Worm (Caenorhabditis elegans): ENCODE results near the gene mgrn-1.

Gene mgrn-1

DNA sequence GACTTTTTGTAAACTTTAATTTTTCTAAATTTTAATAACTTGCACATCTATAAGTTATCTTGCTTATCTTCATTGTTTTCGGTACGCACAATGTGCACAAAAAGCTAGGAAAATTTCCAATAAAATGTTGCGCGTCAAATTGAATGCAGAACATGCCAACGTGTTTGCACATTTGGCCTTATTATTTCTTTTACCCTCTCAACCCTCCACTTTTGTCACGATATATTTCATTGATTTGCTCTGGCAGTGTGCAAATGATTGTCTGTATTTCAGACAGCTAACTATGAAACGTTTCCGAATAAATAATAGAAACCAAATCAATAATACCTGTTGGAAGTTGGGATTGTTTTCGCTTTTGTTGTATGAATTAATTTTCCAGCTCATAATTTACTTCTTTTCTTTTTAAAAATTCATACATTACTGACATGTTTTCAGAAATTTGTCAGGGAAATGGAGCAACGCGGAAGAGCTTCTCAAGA, 38.2 kb upstream of the mgrn-1 start, which contains the start of gene wdr-5.2:
wdr-5.2 (plus strand) TSS at position 429 of the 479 bp plus-strand sequence.
- no peak for TF ChIP-seq attf-6 (GFP tag; IDR thresholded peaks at IDR 0.05)
- TF ChIP-seq attf-5 (GFP tag; optimal IDR thresholded peaks at IDR 0.05) = peak; percentile 37

- TF ChIP-seq nhr-179 (tag; optimal IDR thresholded peaks at IDR 0.05) (no peak), ztf-3 (GFP tag; optimal IDR thresholded peaks at IDR 0.05) (no peak), zim-3 (tag; optimal IDR thresholded peaks at IDR 0.05) (no peak), die-1 (tag; optimal IDR thresholded peaks at IDR 0.05) (no peak), hsf-1 (GFP tag; IDR thresholded peaks at IDR 0.05) (no peak), ceh-27 (GFP tag; optimal IDR thresholded peaks at IDR 0.05) (no peak), unc-130 (GFP tag; optimal IDR thresholded peaks at IDR 0.05) (no peak), hmg-1.2 (GFP tag; IDR thresholded peaks at IDR 0.05) (no peak), mxl-1 (tag; optimal IDR thresholded peaks at IDR 0.05) (no peak), dpl-1 (GFP tag; optimal IDR thresholded peaks at IDR 0.05) (no peak), attf-6 (GFP tag; IDR thresholded peaks at IDR 0.05) (no peak)
These were observed 36.1 kb upstream of the mgrn-1 start, which contains the start of gene K04G11.3 for ce11 chrX:14347573-14347972. TSS of gene K04G11.3 (minus strand) at chrX:14347673.

- TF ChIP-seq athp-1 (tag; optimal IDR thresholded peaks at IDR 0.05) (no peak), F33H1.4 (GFP tag; IDR thresholded peaks at IDR 0.05) (no peak), mel-28 (tag; optimal IDR thresholded peaks at IDR 0.05; ENCODE audit: borderline replicate concordance) (no peak), madf-8 (GFP tag; conservative IDR thresholded peaks at IDR 0.05) (no peak), tlf-1 (GFP tag; optimal IDR thresholded peaks at IDR 0.05) (no peak), snpc-3.4 (tag; optimal IDR thresholded peaks at IDR 0.05) (no peak), mes-4 (tag; optimal IDR thresholded peaks at IDR 0.05) (no peak), attf-5 (GFP tag; optimal IDR thresholded peaks at IDR 0.05) (no peak), lsl-1 (GFP tag; optimal IDR thresholded peaks at IDR 0.05) (no peak), B0336.3 (GFP tag; IDR thresholded peaks at IDR 0.05) (no peak), repo-1 (tag; optimal IDR thresholded peaks at IDR 0.05) (no peak), cebp-1 (GFP tag; IDR thresholded peaks at IDR 0.05) (no peak), cebp-1 (tag; optimal IDR thresholded peaks at IDR 0.05) (no peak), unc-62 (GFP tag; optimal IDR thresholded peaks at IDR 0.05) (no peak), F23B12.7 (tag; optimal IDR thresholded peaks at IDR 0.05; ENCODE audit: insufficient read depth) (no peak), Y56A3A.18 (GFP tag; IDR thresholded peaks at IDR 0.05) (no peak), F57A8.1 (GFP tag; optimal IDR thresholded peaks at IDR 0.05) (no peak), lin-26 (GFP tag; IDR thresholded peaks at IDR 0.05) (no peak), ekl-4 (GFP tag; IDR thresholded peaks at IDR 0.05) (no peak), Y53F4B.3 (GFP tag; IDR thresholded peaks at IDR 0.05) (no peak)
These were observed 28.9 kb upstream of the mgrn-1 start, which contains the start of gene sel-7 for ce11 chrX:14340381-14340780. TSS of gene sel-7 (minus strand) at chrX:14340481.

ce11 chrX:14339723-14340122, 28.2 kb upstream of the mgrn-1 start:
- TF ChIP-seq snpc-1.1 (tag; optimal IDR thresholded peaks at IDR 0.05; ENCODE audit: insufficient read depth) (no peak), attf-5 (GFP tag; optimal IDR thresholded peaks at IDR 0.05) (no peak)

ce11 chrX:14338896-14339295, 27.4 kb upstream of the mgrn-1 start:
- TF ChIP-seq ztf-26 (tag; optimal IDR thresholded peaks at IDR 0.05) (no peak), ztf-25 (GFP tag; IDR thresholded peaks at IDR 0.05) (no peak), mel-28 (tag; optimal IDR thresholded peaks at IDR 0.05; ENCODE audit: borderline replicate concordance) (no peak), attf-5 (GFP tag; optimal IDR thresholded peaks at IDR 0.05) (no peak), bed-2 (GFP tag; IDR thresholded peaks at IDR 0.05) (no peak), ztf-3 (GFP tag; optimal IDR thresholded peaks at IDR 0.05) (no peak), sea-2 (GFP tag; IDR thresholded peaks at IDR 0.05) (no peak), sptf-2 (GFP tag; optimal IDR thresholded peaks at IDR 0.05) (no peak), B0019.2 (GFP tag; conservative IDR thresholded peaks at IDR 0.05) (no peak), dpl-1 (GFP tag; optimal IDR thresholded peaks at IDR 0.05) (no peak), F57A8.1 (GFP tag; optimal IDR thresholded peaks at IDR 0.05) (no peak), ekl-4 (GFP tag; IDR thresholded peaks at IDR 0.05) (no peak), xnd-1 (tag; optimal IDR thresholded peaks at IDR 0.05) (no peak), tbp1 (GFP tag; optimal IDR thresholded peaks at IDR 0.05) (no peak), rec-8 (tag; optimal IDR thresholded peaks at IDR 0.05) (no peak), rcor-1 (GFP tag; IDR thresholded peaks at IDR 0.05) (no peak), Y95B8A.8 (GFP tag; IDR thresholded peaks at IDR 0.05) (no peak)

Measured in whole organism, young adult.